Worm (Caenorhabditis elegans) whole organism, L2 larva: ENCODE results near the gene R01E6.2.

Source experiments
- ama-1 ChIP-seq: fragments of 150-350 bp; optimal IDR thresholded peaks from 2 replicates; lab custom pipeline; 2018; ENCODE audit warnings: inconsistent platforms
- egl-27 ChIP-seq: sonication (generic microtip); optimal IDR thresholded peaks from 3 replicates; lab custom pipeline; 2017; ENCODE audit warnings: missing biosample characterization, missing genetic modification reagents, missing genetic modification characterization
- gmeb-1 ChIP-seq: fragments of 150-350 bp; optimal IDR thresholded peaks from 2 replicates; lab custom pipeline; 2014; ENCODE audit warnings: missing biosample characterization, missing genetic modification characterization
- nhr-77 ChIP-seq: fragments of 150-350 bp; optimal IDR thresholded peaks from 2 replicates; lab custom pipeline; 2014; ENCODE audit warnings: missing biosample characterization, missing genetic modification characterization
- sma-9 ChIP-seq, 2 experiments: fragments of 150-350 bp in 1 of 2; sonication (generic microtip) in 1 of 2; optimal IDR thresholded peaks; 2 replicates each; lab custom pipeline; 2014 to 2016; ENCODE audit warnings: missing genetic modification characterization in 2 of 2, mild to moderate bottlenecking in 1 of 2, missing biosample characterization in 1 of 2, missing compliant biosample characterization in 1 of 2, missing genetic modification reagents in 1 of 2, moderate library complexity in 1 of 2
- zag-1 ChIP-seq: fragments of 150-350 bp; optimal IDR thresholded peaks from 2 replicates; lab custom pipeline; 2014; ENCODE audit warnings: missing biosample characterization, missing genetic modification characterization
- ztf-11 ChIP-seq: sonication (generic microtip); optimal IDR thresholded peaks from 2 replicates; lab custom pipeline; 2017; ENCODE audit warnings: missing biosample characterization, missing genetic modification characterization

ce11 chrX:13592367-13592766 is 26.0 kb upstream of the R01E6.2 start, which contains the start of gene F54B11.4:
- TF ChIP-seq zag-1 (no peak), gmeb-1 (tag; lab: Kevin White, UChicago) (no peak), sma-9 (GFP tag; optimal IDR thresholded peaks at IDR 0.05; lab: Kevin White, UChicago) (no peak), sma-9 (tag; optimal IDR thresholded peaks at IDR 0.05; lab: Kevin White, UChicago) (no peak), ama-1 (lab: Kevin White, UChicago) (no peak), nhr-77 (tag; lab: Kevin White, UChicago) (no peak), ztf-11 (tag; lab: Kevin White, UChicago) (no peak), egl-27 (tag; lab: Kevin White, UChicago) (no peak)
